Worm (Caenorhabditis elegans): Measurements from ENCODE around the gene trpa-1.
"Not testable (repeated sequence)": the region's sequence is repeated elsewhere in the genome, so short reads cannot be mapped to it uniquely, and the experiment has no call there.

The trpa-1 gene

ce11 chrIV:11828012-11828411, 36.3 kb upstream of the trpa-1 start, which contains the start of gene M117.6:
Gene M117.6, minus strand, starts transcription at chrIV:11828112.
- not testable (repeated sequence) for TF ChIP-seq unc-3 (GFP tag; conservative IDR thresholded peaks at IDR 0.05); unc-3 (tag; optimal IDR thresholded peaks at IDR 0.05); che-1 (tag; optimal IDR thresholded peaks at IDR 0.05); odd-2 (tag; optimal IDR thresholded peaks at IDR 0.05)

DNA sequence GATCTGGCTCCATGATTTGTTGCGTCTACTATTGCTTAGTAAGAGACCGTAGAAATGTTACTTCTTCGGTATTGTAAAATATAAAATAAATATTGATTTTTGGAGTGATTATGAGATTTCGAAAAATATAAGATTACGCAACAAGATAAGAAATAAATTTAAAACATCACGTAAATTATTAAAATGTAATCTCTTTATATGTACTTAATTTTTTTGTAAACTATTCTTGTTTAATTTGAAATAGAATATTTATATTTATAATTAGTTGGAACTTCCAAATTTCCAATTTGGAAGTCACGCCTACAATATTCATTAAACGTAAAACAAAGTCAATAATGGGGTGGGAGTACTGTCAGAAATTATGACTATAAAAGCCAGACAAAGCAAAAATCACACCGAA, 30.9 kb upstream of the trpa-1 start, which contains the start of gene M117.4:
TSS of gene M117.4 (minus strand) at position 101 of the 400 bp plus-strand sequence.
- no peak for TF ChIP-seq tbx-7 (tag; optimal IDR thresholded peaks at IDR 0.05)

- no peak for TF ChIP-seq unc-42 (tag; optimal IDR thresholded peaks at IDR 0.05)
- no peak for TF ChIP-seq syd-9 (tag; optimal IDR thresholded peaks at IDR 0.05)
- TF ChIP-seq ceh-6 (GFP tag; optimal IDR thresholded peaks at IDR 0.05): no peak
Observed at ce11 chrIV:11838657-11839056, 25.7 kb upstream of the trpa-1 start, which contains the start of gene fbxb-3. Gene fbxb-3, plus strand, starts transcription at chrIV:11838957.

DNA sequence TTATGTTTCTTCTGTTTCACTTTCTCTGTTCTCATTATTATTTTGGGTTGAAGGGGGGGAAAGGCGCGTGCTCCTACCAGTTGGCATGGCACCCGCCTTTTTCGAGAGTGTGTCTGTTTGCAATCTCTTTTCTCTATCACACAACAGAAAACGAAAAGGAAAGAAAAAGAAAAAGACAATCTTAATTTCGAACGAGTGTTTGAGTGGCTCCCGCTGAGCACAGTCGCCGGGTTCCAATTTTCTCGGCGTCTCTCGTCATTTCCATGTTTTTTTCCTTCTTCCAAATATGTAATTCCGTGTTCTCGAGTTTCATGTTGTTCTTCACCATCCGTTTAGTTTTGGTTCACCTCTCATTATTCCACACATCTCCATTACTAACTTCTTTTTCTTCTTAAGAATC, 22.2 kb upstream of the trpa-1 start, which contains the start of gene F38H4.3:
TSS of gene F38H4.3 (plus strand) at position 301 of the 400 bp plus-strand sequence.
- no peak for TF ChIP-seq sdc-2 (tag; optimal IDR thresholded peaks at IDR 0.05)
- TF ChIP-seq sox-4 (tag; optimal IDR thresholded peaks at IDR 0.05): no peak
- TF ChIP-seq unc-86 (tag; optimal IDR thresholded peaks at IDR 0.05): no peak

DNA sequence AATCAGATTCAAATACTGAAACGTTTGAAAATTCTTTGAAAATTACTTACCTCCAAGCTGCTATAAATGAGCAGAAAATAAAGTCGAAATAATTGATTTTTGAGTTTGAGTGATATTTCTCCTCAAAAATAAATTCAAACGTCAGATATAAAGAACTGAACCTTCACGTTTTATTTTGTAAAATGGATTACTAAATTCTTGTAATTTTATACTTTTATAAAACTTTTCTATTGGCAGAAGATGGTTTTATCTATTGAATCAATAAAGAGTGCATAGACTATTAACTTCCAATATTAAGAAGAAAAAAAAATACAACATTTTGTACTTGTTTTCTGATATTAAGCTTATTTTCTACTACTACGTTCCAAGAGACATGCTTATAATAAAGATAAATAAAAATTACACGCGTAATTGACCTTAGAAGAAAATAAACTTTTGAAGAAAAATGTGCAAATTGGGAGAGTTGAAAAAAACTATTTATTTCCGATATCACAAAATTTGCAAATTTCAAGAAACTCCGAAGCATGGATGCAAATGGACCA, 16.5 kb upstream of the trpa-1 start, which contains the start of the genes F38H4.6 and F38H4.4:
TSS of gene F38H4.6 (minus strand) at position 101 of the 542 bp plus-strand sequence.
TSS of gene F38H4.4 (plus strand) at position 492 of the 542 bp plus-strand sequence.
- no peak for TF ChIP-seq C38D4.7 (GFP tag; optimal IDR thresholded peaks at IDR 0.05)
- no peak for TF ChIP-seq hlh-13 (GFP tag; optimal IDR thresholded peaks at IDR 0.05)
- no peak for TF ChIP-seq pat-9 (tag; optimal IDR thresholded peaks at IDR 0.05)
- no peak for TF ChIP-seq mec-3 (tag; optimal IDR thresholded peaks at IDR 0.05; ENCODE audit: borderline replicate concordance)
- no peak for TF ChIP-seq pha-4 (tag; optimal IDR thresholded peaks at IDR 0.05)
- no peak for TF ChIP-seq madf-2 (tag; optimal IDR thresholded peaks at IDR 0.05)
- TF ChIP-seq fax-1 (tag; optimal IDR thresholded peaks at IDR 0.05): no peak
- no peak for TF ChIP-seq C08G9.2 (tag; optimal IDR thresholded peaks at IDR 0.05)
- no peak for TF ChIP-seq sdc-2 (tag; optimal IDR thresholded peaks at IDR 0.05)
- TF ChIP-seq ceh-14 (tag; optimal IDR thresholded peaks at IDR 0.05): no peak
- no peak for TF ChIP-seq tbx-2 (tag; optimal IDR thresholded peaks at IDR 0.05)
- TF ChIP-seq ceh-6 (GFP tag; optimal IDR thresholded peaks at IDR 0.05): no peak
- no peak for TF ChIP-seq lim-6 (tag; optimal IDR thresholded peaks at IDR 0.05)
- TF ChIP-seq eyg-1 (tag; optimal IDR thresholded peaks at IDR 0.05): no peak
- TF ChIP-seq syd-9 (tag; optimal IDR thresholded peaks at IDR 0.05): no peak
- TF ChIP-seq sox-2 (GFP tag; IDR thresholded peaks at IDR 0.05): no peak
- TF ChIP-seq odd-2 (tag; optimal IDR thresholded peaks at IDR 0.05): no peak

ce11 chrIV:11851882-11852281, 12.4 kb upstream of the trpa-1 start, which contains the start of gene F38H4.5:
Gene F38H4.5, plus strand, starts transcription at chrIV:11852182.
- no peak for TF ChIP-seq ref-2 (tag; optimal IDR thresholded peaks at IDR 0.05)
- no peak for TF ChIP-seq F13H6.1 (tag; optimal IDR thresholded peaks at IDR 0.05)
- no peak for TF ChIP-seq ceh-48 (tag; optimal IDR thresholded peaks at IDR 0.05)
- TF ChIP-seq K02D7.2 (tag; optimal IDR thresholded peaks at IDR 0.05): no peak
- TF ChIP-seq che-1 (tag; optimal IDR thresholded peaks at IDR 0.05): no peak
- TF ChIP-seq pax-1 (tag; optimal IDR thresholded peaks at IDR 0.05): no peak
- TF ChIP-seq C08G9.2 (tag; optimal IDR thresholded peaks at IDR 0.05): no peak
- no peak for TF ChIP-seq ceh-14 (tag; optimal IDR thresholded peaks at IDR 0.05)
- TF ChIP-seq dve-1 (tag; optimal IDR thresholded peaks at IDR 0.05): no peak
- TF ChIP-seq ahr-1 (tag; optimal IDR thresholded peaks at IDR 0.05): no peak
- no peak for TF ChIP-seq hlh-6 (tag; optimal IDR thresholded peaks at IDR 0.05)
- TF ChIP-seq ceh-34 (tag; optimal IDR thresholded peaks at IDR 0.05): no peak
- TF ChIP-seq ama-1 (optimal IDR thresholded peaks at IDR 0.05): no peak
- no peak for TF ChIP-seq ttx-3 (tag; optimal IDR thresholded peaks at IDR 0.05)
- no peak for TF ChIP-seq pqm-1 (tag; optimal IDR thresholded peaks at IDR 0.05)
- no peak for TF ChIP-seq mec-3 (tag; optimal IDR thresholded peaks at IDR 0.05; ENCODE audit: borderline replicate concordance)
- no peak for TF ChIP-seq T23F11.4 (GFP tag; optimal IDR thresholded peaks at IDR 0.05)

Data from whole organism, late embryonic.